Worm (Caenorhabditis elegans) whole organism, late embryonic: ENCODE measurements around the gene fbxb-51.

Experiments used
- C38D4.7 ChIP-seq: fragments of 200-800 bp; sonication (Bioruptor generic); optimal IDR thresholded peaks from 2 replicates; lab custom pipeline; 2018; ENCODE audit warnings: mild to moderate bottlenecking, missing genetic modification characterization, moderate library complexity, missing compliant biosample characterization
- ahr-1 ChIP-seq: sonication (generic microtip); optimal IDR thresholded peaks from 2 replicates; lab custom pipeline; 2016; ENCODE audit warnings: missing genetic modification characterization, missing compliant biosample characterization
- ama-1 ChIP-seq: fragments of 150-350 bp; optimal IDR thresholded peaks from 2 replicates; lab custom pipeline; 2014
- ceh-22 ChIP-seq: sonication (generic microtip); optimal IDR thresholded peaks from 2 replicates; lab custom pipeline; 2017; ENCODE audit warnings: missing biosample characterization, missing genetic modification characterization
- hlh-15 ChIP-seq: sonication (generic microtip); optimal IDR thresholded peaks from 2 replicates; lab custom pipeline; 2016; ENCODE audit warnings: missing genetic modification characterization, missing compliant biosample characterization
- hlh-30 ChIP-seq: sonication (generic microtip); optimal IDR thresholded peaks from 2 replicates; lab custom pipeline; 2017; ENCODE audit warnings: antibody characterized with exemption, missing genetic modification characterization, missing compliant biosample characterization; ENCODE audit not compliant: insufficient read depth
- madf-2 ChIP-seq: sonication (generic microtip); optimal IDR thresholded peaks from 2 replicates; lab custom pipeline; 2017; ENCODE audit warnings: missing genetic modification characterization, missing compliant biosample characterization
- pha-4 ChIP-seq: fragments of 150-350 bp; optimal IDR thresholded peaks from 2 replicates; lab custom pipeline; 2018; ENCODE audit warnings: missing biosample characterization, missing genetic modification reagents, missing genetic modification characterization
- ref-2 ChIP-seq: sonication (generic microtip); optimal IDR thresholded peaks from 2 replicates; lab custom pipeline; 2016; ENCODE audit warnings: missing genetic modification characterization, missing compliant biosample characterization
- sdc-2 ChIP-seq: sonication (generic microtip); optimal IDR thresholded peaks from 2 replicates; lab custom pipeline; 2016; ENCODE audit warnings: missing genotype, missing genetic modification characterization, missing compliant biosample characterization
- unc-42 ChIP-seq: sonication (generic microtip); optimal IDR thresholded peaks from 2 replicates; lab custom pipeline; 2016; ENCODE audit warnings: missing genotype, missing genetic modification characterization, missing compliant biosample characterization

- TF ChIP-seq ceh-22 = no peak
- no peak for TF ChIP-seq madf-2 (tag; lab: Kevin White, UChicago)
- no peak for TF ChIP-seq ama-1 (lab: Kevin White, UChicago)
- no peak for TF ChIP-seq sdc-2
- no peak for TF ChIP-seq ahr-1
- no peak for TF ChIP-seq hlh-30 (tag; lab: Kevin White, UChicago)
- TF ChIP-seq ref-2 = no peak
- no peak for TF ChIP-seq hlh-15 (tag; lab: Kevin White, UChicago)
- no peak for TF ChIP-seq unc-42 (tag; lab: Kevin White, UChicago)
- TF ChIP-seq C38D4.7 (GFP tag; lab: Kevin White, UChicago) = no peak
- TF ChIP-seq pha-4 (tag; lab: Kevin White, UChicago) = no peak
These were observed 33.6 kb downstream of the fbxb-51 start, which contains the start of gene clec-21 for ce11 chrII:1584140-1584539.
